Fruit fly (Drosophila melanogaster): ENCODE data around the gene AdipoR.

AdipoR gene

dm6 chr3R:22528264-22529158, 19.1 kb downstream of the AdipoR start, which contains the start of gene CG5346 (continued):
- TF ChIP-seq Ets65A (GFP tag) (no peak), bowl (GFP tag; IDR thresholded peaks at IDR 0.05) (no peak), HmgD (GFP tag; optimal IDR thresholded peaks at IDR 0.05) (no peak), CG15479 (GFP tag; optimal IDR thresholded peaks at IDR 0.05) (no peak), Nf-YB (GFP tag; optimal IDR thresholded peaks at IDR 0.05) (no peak), HLHmδ (GFP tag; optimal IDR thresholded peaks at IDR 0.05) (no peak), amos (GFP tag; IDR thresholded peaks at IDR 0.05; ENCODE audit: partially characterized antibody) (peak; percentile 92), Mad (GFP tag; optimal IDR thresholded peaks at IDR 0.05) (no peak), mld (GFP tag; IDR thresholded peaks at IDR 0.05; ENCODE audit: partially characterized antibody) (peak; percentile 78), CG11723 (GFP tag; optimal IDR thresholded peaks at IDR 0.05) (no peak), tna (GFP tag; IDR thresholded peaks at IDR 0.05; ENCODE audit: partially characterized antibody) (peak; percentile 79), cad (GFP tag; optimal IDR thresholded peaks at IDR 0.05) (no peak), CG13894 (tag; optimal IDR thresholded peaks at IDR 0.05) (no peak), gcm (GFP tag; optimal IDR thresholded peaks at IDR 0.05) (no peak), repo (GFP tag; optimal IDR thresholded peaks at IDR 0.05) (no peak), CHES-1-like (GFP tag; optimal IDR thresholded peaks at IDR 0.05) (no peak), slp2 (GFP tag; optimal IDR thresholded peaks at IDR 0.05) (no peak), dmrt99B (tag; optimal IDR thresholded peaks at IDR 0.05) (no peak), Hr39 (optimal IDR thresholded peaks at IDR 0.05) (no peak), CG12155 (GFP tag; optimal IDR thresholded peaks at IDR 0.05) (no peak), Dip3 (GFP tag; optimal IDR thresholded peaks at IDR 0.05) (no peak), CG9215 (GFP tag; IDR thresholded peaks at IDR 0.05) (no peak)

dm6 chr3R:22527636-22528148, 20.0 kb downstream of the AdipoR start:
- 0 out of 2 replicates have a peak, but pooled peaks have one; percentile 13 for TF ChIP-seq ttk (GFP tag; IDR thresholded peaks at IDR 0.05)
- peak; percentile 18 for TF ChIP-seq nom (GFP tag; optimal IDR thresholded peaks at IDR 0.05)
- no peak for TF ChIP-seq NfI (GFP tag; optimal IDR thresholded peaks at IDR 0.05)
- peak; percentile 36 for TF ChIP-seq CG15479 (GFP tag; optimal IDR thresholded peaks at IDR 0.05)
- TF ChIP-seq HmgD (GFP tag; optimal IDR thresholded peaks at IDR 0.05), result no peak
- no peak for TF ChIP-seq gcm (GFP tag; optimal IDR thresholded peaks at IDR 0.05)
- TF ChIP-seq CG14965 (GFP tag; optimal IDR thresholded peaks at IDR 0.05; ENCODE audit: borderline replicate concordance), result no peak
- no peak for TF ChIP-seq corto (GFP tag; optimal IDR thresholded peaks at IDR 0.05)
- TF ChIP-seq CG11504 (tag; optimal IDR thresholded peaks at IDR 0.05), result no peak
- no peak for TF ChIP-seq CrebB (tag; optimal IDR thresholded peaks at IDR 0.05)
- TF ChIP-seq disco-r (GFP tag; optimal IDR thresholded peaks at IDR 0.05), result no peak
- TF ChIP-seq zf30C (GFP tag; optimal IDR thresholded peaks at IDR 0.05), result no peak
- TF ChIP-seq sug (tag; optimal IDR thresholded peaks at IDR 0.05), result no peak
- TF ChIP-seq chn (GFP tag; optimal IDR thresholded peaks at IDR 0.05), result no peak
- no peak for TF ChIP-seq CG6254 (GFP tag; optimal IDR thresholded peaks at IDR 0.05)
- no peak for TF ChIP-seq pzg (GFP tag; optimal IDR thresholded peaks at IDR 0.05)
- no peak for TF ChIP-seq bbx (GFP tag; IDR thresholded peaks at IDR 0.05; ENCODE audit: partially characterized antibody)
- TF ChIP-seq hkb (optimal IDR thresholded peaks at IDR 0.05), result no peak
- TF ChIP-seq hkb (GFP tag; IDR thresholded peaks at IDR 0.05), result 0 out of 2 replicates have a peak, but pooled peaks have one; percentile 12
- peak; percentile 16 for TF ChIP-seq zen (tag; optimal IDR thresholded peaks at IDR 0.05)
- TF ChIP-seq CG4360 (GFP tag; IDR thresholded peaks at IDR 0.05), result no peak
- TF ChIP-seq prd (optimal IDR thresholded peaks at IDR 0.05), result no peak
- no peak for TF ChIP-seq prd (GFP tag; IDR thresholded peaks at IDR 0.05)
- TF ChIP-seq lilli (GFP tag; optimal IDR thresholded peaks at IDR 0.05), result no peak
- no peak for TF ChIP-seq sna (GFP tag; IDR thresholded peaks at IDR 0.05; ENCODE audit: partially characterized antibody)
- TF ChIP-seq Bdp1 (GFP tag; optimal IDR thresholded peaks at IDR 0.05), result no peak
- TF ChIP-seq CG12071 (GFP tag; optimal IDR thresholded peaks at IDR 0.05), result peak; percentile 9
- peak; percentile 47 for TF ChIP-seq cg (GFP tag; optimal IDR thresholded peaks at IDR 0.05)
- peak in 1 of 2 experiments; percentile 53 for TF ChIP-seq tll (GFP tag; optimal IDR thresholded peaks at IDR 0.05)
